Worm (Caenorhabditis elegans): ENCODE measurements around the gene M18.6.

The M18.6 gene

ce11 chrIV:12084178-12084577 is 36.9 kb upstream of the M18.6 start, which contains the start of gene repo-1:
TSS of gene repo-1 (plus strand) at chrIV:12084478.
- TF ChIP-seq aha-1 (tag), result peak; percentile 71
- TF ChIP-seq Y75B8A.6 (GFP tag; IDR thresholded peaks at IDR 0.05), result no peak
- TF ChIP-seq unc-62 (GFP tag; optimal IDR thresholded peaks at IDR 0.05 in 1 of 2), result no peak
- no peak for TF ChIP-seq unc-62 (tag; optimal IDR thresholded peaks at IDR 0.05)
- TF ChIP-seq madf-5 (GFP tag; IDR thresholded peaks at IDR 0.05), result no peak
- no peak for TF ChIP-seq ceh-20 (GFP tag; IDR thresholded peaks at IDR 0.05)
- TF ChIP-seq pha-4 (GFP tag; IDR thresholded peaks at IDR 0.05), result 0 out of 2 replicates have a peak, but pooled peaks have one; percentile 11
- TF ChIP-seq pha-4 (tag; optimal IDR thresholded peaks at IDR 0.05), result no peak

ce11 chrIV:12084587-12084986 is 36.5 kb upstream of the M18.6 start:
- TF ChIP-seq php-3 (GFP tag; IDR thresholded peaks at IDR 0.05), result no peak
- TF ChIP-seq unc-62 (GFP tag; optimal IDR thresholded peaks at IDR 0.05 in 1 of 2), result peak in 1 of 2 experiments; percentile 92
- TF ChIP-seq unc-62 (tag; optimal IDR thresholded peaks at IDR 0.05), result no peak

- TF ChIP-seq mdt-29 (GFP tag; IDR thresholded peaks at IDR 0.05) (no peak), pha-4 (GFP tag; IDR thresholded peaks at IDR 0.05) (0 out of 2 replicates have a peak, but pooled peaks have one; percentile 41), pha-4 (tag; optimal IDR thresholded peaks at IDR 0.05) (no peak), nhr-6 (tag; optimal IDR thresholded peaks at IDR 0.05) (no peak), dpl-1 (GFP tag; optimal IDR thresholded peaks at IDR 0.05) (no peak), mxl-3 (GFP tag; optimal IDR thresholded peaks at IDR 0.05) (no peak), ceh-32 (tag; optimal IDR thresholded peaks at IDR 0.05; ENCODE audit: poor library complexity) (no peak)
Measured at ce11 chrIV:12085120-12085519, 36.0 kb upstream of the M18.6 start, which contains the start of gene rbm-34. TSS of gene rbm-34 (plus strand) at chrIV:12085420.

- TF ChIP-seq hlh-30 (tag; optimal IDR thresholded peaks at IDR 0.05; ENCODE audit: insufficient read depth) (peak; percentile 88), lir-3 (tag; optimal IDR thresholded peaks at IDR 0.05) (peak; percentile 71), nhr-28 (tag; optimal IDR thresholded peaks at IDR 0.05) (no peak), D1046.2 (GFP tag; IDR thresholded peaks at IDR 0.05) (peak; percentile 92), saeg-2 (GFP tag; IDR thresholded peaks at IDR 0.05) (peak; percentile 51; the same call in 1 of the 2 replicates), mxl-3 (GFP tag; optimal IDR thresholded peaks at IDR 0.05) (peak; percentile 84), rbr-2 (tag; optimal IDR thresholded peaks at IDR 0.05) (peak; percentile 81), Y5F2A.4 (GFP tag; optimal IDR thresholded peaks at IDR 0.05) (peak; percentile 76), gei-8 (GFP tag; optimal IDR thresholded peaks at IDR 0.05) (peak; percentile 88), zag-1 (tag; optimal IDR thresholded peaks at IDR 0.05) (no peak), pqm-1 (tag; optimal IDR thresholded peaks at IDR 0.05) (peak; percentile 14), mes-2 (tag; optimal IDR thresholded peaks at IDR 0.05; ENCODE audit: poor library complexity, severe bottlenecking) (peak; percentile 89), vab-7 (GFP tag; IDR thresholded peaks at IDR 0.05) (peak; percentile 95), spr-3 (GFP tag; optimal IDR thresholded peaks at IDR 0.05) (peak; percentile 79), dpl-1 (GFP tag; optimal IDR thresholded peaks at IDR 0.05) (peak; percentile 48), T20F7.1 (GFP tag; optimal IDR thresholded peaks at IDR 0.05) (no peak), lin-29 (GFP tag; IDR thresholded peaks at IDR 0.05) (peak; percentile 82), ZK337.2 (GFP tag; IDR thresholded peaks at IDR 0.05) (peak; percentile 86), F44E2.7 (GFP tag; IDR thresholded peaks at IDR 0.05) (peak; percentile 94), ceh-32 (tag; optimal IDR thresholded peaks at IDR 0.05; ENCODE audit: poor library complexity) (no peak), lin-13 (GFP tag; optimal IDR thresholded peaks at IDR 0.05) (peak; percentile 77), daf-19 (GFP tag; conservative IDR thresholded peaks at IDR 0.05) (peak; percentile 55; the same call in 1 of the 2 replicates), zfp-2 (tag; optimal IDR thresholded peaks at IDR 0.05) (peak; percentile 60), F10B5.3 (tag; optimal IDR thresholded peaks at IDR 0.05) (peak; percentile 63), nhr-237 (tag; optimal IDR thresholded peaks at IDR 0.05) (peak; percentile 17), nhr-48 (tag; optimal IDR thresholded peaks at IDR 0.05) (peak; percentile 69), T26A8.4 (GFP tag; IDR thresholded peaks at IDR 0.05) (peak; percentile 84), lin-1 (GFP tag; IDR thresholded peaks at IDR 0.05) (peak; percentile 64), madf-9 (GFP tag; conservative IDR thresholded peaks at IDR 0.05) (peak; percentile 69; the same call in 1 of the 2 replicates), tag-97 (GFP tag; IDR thresholded peaks at IDR 0.05) (no peak), Y48G9A.11 (GFP tag; IDR thresholded peaks at IDR 0.05) (peak; percentile 86), ctbp-1 (GFP tag; IDR thresholded peaks at IDR 0.05) (peak; percentile 92), spr-1 (tag; optimal IDR thresholded peaks at IDR 0.05) (peak; percentile 73), nhr-111 (GFP tag; optimal IDR thresholded peaks at IDR 0.05) (peak; percentile 81)
Measured at ce11 chrIV:12086498-12086897, 34.6 kb upstream of the M18.6 start.
